Worm (Caenorhabditis elegans) whole organism, young adult: ENCODE measurements around the gene cyp-13A6.

Source experiments
- B0019.2 ChIP-seq: fragments of 200-800 bp; sonication (Bioruptor generic); conservative IDR thresholded peaks from 2 replicates; pipeline ENCODE4 v1.3.6; 2022; ENCODE audit warnings: missing genetic modification reagents, missing genetic modification characterization, missing compliant biosample characterization
- B0261.1 ChIP-seq: sonication (generic microtip); optimal IDR thresholded peaks from 2 replicates; lab custom pipeline; 2016; ENCODE audit warnings: mild to moderate bottlenecking, missing genetic modification characterization, moderate library complexity, missing compliant biosample characterization
- B0336.3 ChIP-seq: fragments of 200-800 bp; sonication (Bioruptor generic); IDR thresholded peaks from 2 replicates; pipeline ENCODE4 v1.3.6; 2022; ENCODE audit warnings: missing genetic modification characterization, missing compliant biosample characterization
- C17E4.6 ChIP-seq: fragments of 200-800 bp; sonication (Bioruptor generic); IDR thresholded peaks from 2 replicates; pipeline ENCODE4 v1.3.6; 2022; ENCODE audit warnings: missing genetic modification reagents, missing genetic modification characterization, missing compliant biosample characterization
- D2030.7 ChIP-seq: fragments of 200-800 bp; sonication (Bioruptor generic); IDR thresholded peaks from 2 replicates; pipeline ENCODE4 v1.3.6; 2022; ENCODE audit warnings: missing genetic modification reagents, missing genetic modification characterization, missing compliant biosample characterization
- F33H1.4 ChIP-seq: fragments of 200-800 bp; sonication (Bioruptor generic); IDR thresholded peaks from 2 replicates; pipeline ENCODE4 v1.3.6; 2022; ENCODE audit warnings: missing genetic modification reagents, missing genetic modification characterization, missing compliant biosample characterization
- F57C9.4 ChIP-seq: sonication (generic microtip); optimal IDR thresholded peaks from 2 replicates; lab custom pipeline; 2017; ENCODE audit warnings: mild to moderate bottlenecking, missing genetic modification characterization, missing compliant biosample characterization
- K11D2.4 ChIP-seq: fragments of 200-800 bp; sonication (Bioruptor generic); IDR thresholded peaks from 2 replicates; pipeline ENCODE4 v1.3.6; 2022; ENCODE audit warnings: missing genetic modification reagents, missing genetic modification characterization, missing compliant biosample characterization
- K12H6.12 ChIP-seq: fragments of 200-800 bp; sonication (Bioruptor generic); optimal IDR thresholded peaks from 2 replicates; lab custom pipeline; 2018; ENCODE audit warnings: mild to moderate bottlenecking, missing genetic modification characterization, missing compliant biosample characterization
- Y53G8AR.9 ChIP-seq: fragments of 200-800 bp; sonication (Bioruptor generic); conservative IDR thresholded peaks from 2 replicates; pipeline ENCODE4 v1.3.6; 2022; ENCODE audit warnings: missing genetic modification reagents, missing genetic modification characterization, missing compliant biosample characterization
- Y56A3A.18 ChIP-seq: fragments of 200-800 bp; sonication (Bioruptor generic); IDR thresholded peaks from 2 replicates; pipeline ENCODE4 v1.3.6; 2022; ENCODE audit warnings: missing genetic modification reagents, missing genetic modification characterization, missing compliant biosample characterization
- Y79H2A.3 ChIP-seq: fragments of 200-800 bp; sonication (Bioruptor generic); conservative IDR thresholded peaks from 2 replicates; pipeline ENCODE4 v1.3.6; 2022; ENCODE audit warnings: missing genetic modification reagents, missing genetic modification characterization, missing compliant biosample characterization
- atf-7 ChIP-seq: sonication (generic microtip); optimal IDR thresholded peaks from 2 replicates; lab custom pipeline; 2017; ENCODE audit warnings: mild to moderate bottlenecking, missing genetic modification characterization, missing compliant biosample characterization
- attf-3 ChIP-seq: fragments of 200-800 bp; sonication (Bioruptor generic); conservative IDR thresholded peaks from 2 replicates; pipeline ENCODE4 v1.3.6; 2022; ENCODE audit warnings: missing genetic modification reagents, missing genetic modification characterization, missing compliant biosample characterization
- attf-6 ChIP-seq: fragments of 200-800 bp; sonication (Bioruptor generic); IDR thresholded peaks from 2 replicates; pipeline ENCODE4 v1.3.6; 2022; ENCODE audit warnings: missing genetic modification reagents, missing genetic modification characterization, missing compliant biosample characterization
- bed-2 ChIP-seq: fragments of 200-800 bp; sonication (Bioruptor generic); IDR thresholded peaks from 2 replicates; pipeline ENCODE4 v1.3.6; 2022; ENCODE audit warnings: missing genetic modification reagents, missing genetic modification characterization, missing compliant biosample characterization
- ccch-3 ChIP-seq: fragments of 200-800 bp; sonication (Bioruptor generic); optimal IDR thresholded peaks from 2 replicates; lab custom pipeline; 2018; ENCODE audit warnings: mild to moderate bottlenecking, missing genetic modification characterization, missing compliant biosample characterization
- ceh-27 ChIP-seq: fragments of 200-800 bp; sonication (Bioruptor generic); optimal IDR thresholded peaks from 2 replicates; lab custom pipeline; 2018; ENCODE audit warnings: mild to moderate bottlenecking, missing genetic modification characterization, moderate library complexity, missing compliant biosample characterization
- ceh-91 ChIP-seq: fragments of 200-800 bp; sonication (Bioruptor generic); IDR thresholded peaks from 2 replicates; pipeline ENCODE4 v1.3.6; 2022; ENCODE audit warnings: missing genetic modification reagents, missing genetic modification characterization, missing compliant biosample characterization
- dox-1 ChIP-seq: fragments of 200-800 bp; sonication (Bioruptor generic); IDR thresholded peaks from 2 replicates; pipeline ENCODE4 v1.3.6; 2022; ENCODE audit warnings: missing genetic modification reagents, missing genetic modification characterization, missing compliant biosample characterization
- egl-44 ChIP-seq: fragments of 200-800 bp; sonication (Bioruptor generic); IDR thresholded peaks from 2 replicates; pipeline ENCODE4 v1.3.6; 2022; ENCODE audit warnings: missing genetic modification reagents, missing genetic modification characterization, missing compliant biosample characterization
- egrh-3 ChIP-seq: fragments of 200-800 bp; sonication (Bioruptor generic); IDR thresholded peaks from 2 replicates; pipeline ENCODE4 v1.3.6; 2022; ENCODE audit warnings: missing genetic modification reagents, missing genetic modification characterization, missing compliant biosample characterization
- hmg-20 ChIP-seq: fragments of 200-800 bp; sonication (Bioruptor generic); IDR thresholded peaks from 2 replicates; pipeline ENCODE4 v1.3.6; 2022; ENCODE audit warnings: missing genetic modification reagents, missing genetic modification characterization, missing compliant biosample characterization
- hsf-1 ChIP-seq: fragments of 200-800 bp; sonication (Bioruptor generic); IDR thresholded peaks from 2 replicates; pipeline ENCODE4 v1.3.6; 2022; ENCODE audit warnings: missing genetic modification reagents, missing genetic modification characterization, missing compliant biosample characterization
- lag-1 ChIP-seq: fragments of 200-800 bp; sonication (Bioruptor generic); IDR thresholded peaks from 2 replicates; pipeline ENCODE4 v1.3.6; 2022; ENCODE audit warnings: missing genetic modification reagents, missing genetic modification characterization, missing compliant biosample characterization
- let-526 ChIP-seq: fragments of 200-800 bp; sonication (Bioruptor generic); IDR thresholded peaks from 2 replicates; pipeline ENCODE4 v1.3.6; 2022; ENCODE audit warnings: missing genetic modification reagents, missing genetic modification characterization, missing compliant biosample characterization
- lin-26 ChIP-seq: fragments of 200-800 bp; sonication (Bioruptor generic); IDR thresholded peaks from 2 replicates; pipeline ENCODE4 v1.3.6; 2022; ENCODE audit warnings: missing genetic modification reagents, missing genetic modification characterization, missing compliant biosample characterization
- lin-40 ChIP-seq: sonication (generic microtip); optimal IDR thresholded peaks from 2 replicates; lab custom pipeline; 2016; ENCODE audit warnings: missing genetic modification characterization, mild to moderate bottlenecking, missing compliant biosample characterization, missing genotype, missing genetic modification reagents
- lsl-1 ChIP-seq: fragments of 200-800 bp; sonication (Bioruptor generic); optimal IDR thresholded peaks from 2 replicates; lab custom pipeline; 2018; ENCODE audit warnings: mild to moderate bottlenecking, missing genetic modification characterization, moderate library complexity, missing compliant biosample characterization
- madf-10 ChIP-seq: sonication (generic microtip); optimal IDR thresholded peaks from 2 replicates; lab custom pipeline; 2016; ENCODE audit warnings: mild to moderate bottlenecking, missing genetic modification characterization, missing compliant biosample characterization
- madf-8 ChIP-seq: fragments of 200-800 bp; sonication (Bioruptor generic); conservative IDR thresholded peaks from 2 replicates; pipeline ENCODE4 v1.3.6; 2022; ENCODE audit warnings: missing genetic modification reagents, missing genetic modification characterization, missing compliant biosample characterization
- mcd-1 ChIP-seq: fragments of 200-800 bp; sonication (Bioruptor generic); IDR thresholded peaks from 2 replicates; pipeline ENCODE4 v1.3.6; 2022; ENCODE audit warnings: missing genetic modification reagents, missing genetic modification characterization, missing compliant biosample characterization
- mxl-1 ChIP-seq: sonication (generic microtip); optimal IDR thresholded peaks from 2 replicates; lab custom pipeline; 2016; ENCODE audit warnings: missing genetic modification characterization, missing compliant biosample characterization
- nfya-1 ChIP-seq: sonication (generic microtip); optimal IDR thresholded peaks from 2 replicates; lab custom pipeline; 2017; ENCODE audit warnings: antibody characterized with exemption, missing compliant biosample characterization, missing genetic modification characterization, borderline replicate concordance; ENCODE audit not compliant: insufficient read depth
- pbrm-1 ChIP-seq: fragments of 200-800 bp; sonication (Bioruptor generic); IDR thresholded peaks from 2 replicates; pipeline ENCODE4 v1.3.6; 2022; ENCODE audit warnings: missing genetic modification reagents, missing genetic modification characterization, missing compliant biosample characterization
- pha-4 ChIP-seq: fragments of 150-350 bp; sonication (generic microtip); optimal IDR thresholded peaks from 2 replicates; lab custom pipeline; 2014; ENCODE audit warnings: missing biosample characterization, missing genetic modification reagents, missing genetic modification characterization
- snpc-1.3 ChIP-seq: sonication (generic microtip); optimal IDR thresholded peaks from 2 replicates; lab custom pipeline; 2017; ENCODE audit warnings: missing genetic modification characterization, mild to moderate bottlenecking, missing compliant biosample characterization, antibody characterized with exemption, moderate library complexity, missing genotype, missing genetic modification reagents; ENCODE audit not compliant: insufficient read depth
- snpc-4 ChIP-seq, 5 experiments: fragments of 150-350 bp in 1 of 5; sonication (generic microtip) in 4 of 5; optimal IDR thresholded peaks; 2 replicates each; lab custom pipeline; 2014 to 2018; ENCODE audit warnings: missing genetic modification characterization in 5 of 5, missing biosample characterization in 3 of 5, antibody characterized with exemption in 2 of 5, mild to moderate bottlenecking in 2 of 5, missing compliant biosample characterization in 2 of 5, missing genotype in 2 of 5, moderate library complexity in 2 of 5, missing genetic modification reagents in 1 of 5
- somi-1 ChIP-seq: fragments of 200-800 bp; sonication (Bioruptor generic); optimal IDR thresholded peaks from 2 replicates; lab custom pipeline; 2018; ENCODE audit warnings: mild to moderate bottlenecking, missing genetic modification characterization, missing compliant biosample characterization
- sptf-2 ChIP-seq: fragments of 200-800 bp; sonication (Bioruptor generic); optimal IDR thresholded peaks from 2 replicates; lab custom pipeline; 2018; ENCODE audit warnings: mild to moderate bottlenecking, missing genetic modification characterization, missing compliant biosample characterization
- tbx-9 ChIP-seq: sonication (generic microtip); optimal IDR thresholded peaks from 2 replicates; lab custom pipeline; 2016; ENCODE audit warnings: borderline replicate concordance, missing genetic modification characterization, inconsistent platforms, missing compliant biosample characterization
- tlf-1 ChIP-seq: fragments of 200-800 bp; sonication (Bioruptor generic); optimal IDR thresholded peaks from 2 replicates; lab custom pipeline; 2018; ENCODE audit warnings: mild to moderate bottlenecking, missing genetic modification characterization, missing compliant biosample characterization
- unc-130 ChIP-seq: sonication (generic microtip); optimal IDR thresholded peaks from 2 replicates; lab custom pipeline; 2016; ENCODE audit warnings: missing genetic modification reagents, missing genetic modification characterization, missing compliant biosample characterization
- xnd-1 ChIP-seq: sonication (generic microtip); optimal IDR thresholded peaks from 2 replicates; lab custom pipeline; 2016; ENCODE audit warnings: missing genotype, missing genetic modification reagents, missing genetic modification characterization, missing compliant biosample characterization
- ztf-25 ChIP-seq: fragments of 200-800 bp; sonication (Bioruptor generic); IDR thresholded peaks from 2 replicates; pipeline ENCODE4 v1.3.6; 2022; ENCODE audit warnings: missing genetic modification reagents, missing genetic modification characterization, missing compliant biosample characterization
- ztf-28 ChIP-seq: fragments of 200-800 bp; sonication (Bioruptor generic); IDR thresholded peaks from 2 replicates; pipeline ENCODE4 v1.3.6; 2022; ENCODE audit warnings: missing genetic modification reagents, missing genetic modification characterization, missing compliant biosample characterization
- ztf-3 ChIP-seq: fragments of 200-800 bp; sonication (Bioruptor generic); optimal IDR thresholded peaks from 2 replicates; lab custom pipeline; 2018; ENCODE audit warnings: mild to moderate bottlenecking, missing genetic modification characterization, missing compliant biosample characterization

The cyp-13A6 gene

DNA sequence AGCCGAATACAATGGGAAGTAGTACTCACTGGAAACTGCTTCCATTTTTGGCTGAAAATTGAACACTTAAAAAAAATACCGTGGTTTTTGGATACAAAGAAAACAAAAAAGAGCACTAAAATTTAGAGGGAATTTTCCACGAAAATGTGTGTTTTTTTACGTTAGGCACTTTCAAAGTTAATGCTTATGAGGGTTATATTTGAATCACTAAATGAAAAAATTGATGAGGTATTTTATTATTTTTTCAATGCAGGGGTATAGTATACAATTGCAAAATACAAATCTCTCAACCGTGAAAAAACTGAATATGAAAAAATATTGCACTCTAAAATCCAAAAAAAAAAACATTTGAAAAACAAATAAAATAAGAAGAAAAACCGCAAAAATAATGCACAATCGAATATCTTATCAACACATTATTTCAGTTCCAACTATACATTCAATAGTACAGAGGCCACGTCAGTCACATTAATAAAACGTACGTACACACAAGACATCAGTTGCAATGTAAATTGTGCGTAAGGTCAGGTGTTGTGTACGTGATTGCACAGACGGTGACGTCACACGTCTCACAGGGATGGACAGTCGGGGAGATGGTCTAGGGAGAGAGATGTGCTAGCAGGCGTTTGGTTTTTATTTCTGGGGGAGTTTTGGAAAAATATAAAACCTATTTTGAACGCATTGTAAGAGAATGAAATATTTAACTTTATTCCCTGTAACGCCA, 32.7 kb downstream of the cyp-13A6 start, which contains the start of gene aqp-10:
Gene aqp-10, minus strand, starts transcription at position 51 of the 724 bp plus-strand sequence.
- TF ChIP-seq lsl-1 (GFP tag; lab: Kevin White, UChicago) (no peak), snpc-4 (GFP tag; optimal IDR thresholded peaks at IDR 0.05; lab: Kevin White, UChicago) (no peak), snpc-4 (tag; optimal IDR thresholded peaks at IDR 0.05; lab: Kevin White, UChicago) (peak in 2 of 4 experiments; percentile 34 to 47), atf-7 (tag; lab: Kevin White, UChicago) (peak; percentile 54), madf-10 (tag; lab: Kevin White, UChicago) (peak; percentile 6), Y53G8AR.9 (GFP tag; lab: Robert Waterston, UW) (no peak), F33H1.4 (GFP tag; lab: Robert Waterston, UW) (no peak), D2030.7 (GFP tag; lab: Robert Waterston, UW) (no peak), snpc-1.3 (no peak), ceh-91 (GFP tag; lab: Robert Waterston, UW) (no peak), egl-44 (GFP tag; lab: Robert Waterston, UW) (no peak), bed-2 (GFP tag; lab: Robert Waterston, UW) (no peak), ccch-3 (no peak), hsf-1 (GFP tag; lab: Robert Waterston, UW) (no peak), ztf-3 (GFP tag; lab: Kevin White, UChicago) (no peak), attf-6 (GFP tag; lab: Robert Waterston, UW) (no peak), ceh-27 (GFP tag; lab: Kevin White, UChicago) (peak; percentile 1), unc-130 (no peak), B0336.3 (GFP tag; lab: Robert Waterston, UW) (0 out of 2 replicates have a peak, but pooled peaks have one; percentile 30), hmg-20 (GFP tag; lab: Robert Waterston, UW) (no peak), B0261.1 (no peak), pha-4 (tag; lab: Kevin White, UChicago) (no peak), ztf-25 (GFP tag; lab: Robert Waterston, UW) (no peak), C17E4.6 (GFP tag; lab: Robert Waterston, UW) (no peak), K11D2.4 (GFP tag; lab: Robert Waterston, UW) (no peak), xnd-1 (no peak), ztf-28 (GFP tag; lab: Robert Waterston, UW) (no peak), tlf-1 (no peak), let-526 (GFP tag; lab: Robert Waterston, UW) (no peak), pbrm-1 (0 out of 2 replicates have a peak, but pooled peaks have one; percentile 34), madf-8 (no peak), lin-40 (peak; percentile 11), K12H6.12 (tag; lab: Kevin White, UChicago) (peak; percentile 3), nfya-1 (no peak), F57C9.4 (tag; lab: Kevin White, UChicago) (no peak), somi-1 (GFP tag; lab: Kevin White, UChicago) (peak; percentile 19), egrh-3 (GFP tag; lab: Robert Waterston, UW) (no peak), attf-3 (GFP tag; lab: Robert Waterston, UW) (no peak), Y79H2A.3 (no peak), mcd-1 (GFP tag; lab: Robert Waterston, UW) (0 out of 2 replicates have a peak, but pooled peaks have one; percentile 26), lin-26 (GFP tag; lab: Robert Waterston, UW) (no peak), sptf-2 (GFP tag; lab: Kevin White, UChicago) (no peak), Y56A3A.18 (GFP tag; lab: Robert Waterston, UW) (no peak), tbx-9 (tag; lab: Kevin White, UChicago) (no peak), B0019.2 (GFP tag; lab: Robert Waterston, UW) (no peak), mxl-1 (tag; lab: Kevin White, UChicago) (no peak), dox-1 (GFP tag; lab: Robert Waterston, UW) (no peak; the same call in 1 of the 2 replicates), lag-1 (GFP tag; lab: Robert Waterston, UW) (no peak)
